Worm (Caenorhabditis elegans) whole organism, young adult: ENCODE results near the gene T13F2.4.

Source experiments
- F55B11.4 ChIP-seq: sonication (generic microtip); optimal IDR thresholded peaks from 2 replicates; lab custom pipeline; 2016; ENCODE audit warnings: missing compliant biosample characterization, missing genetic modification characterization, borderline replicate concordance; ENCODE audit not compliant: insufficient read depth
- Y53F4B.3 ChIP-seq: fragments of 200-800 bp; sonication (Bioruptor generic); IDR thresholded peaks from 2 replicates; pipeline ENCODE4 v1.3.6; 2022; ENCODE audit warnings: missing genetic modification reagents, missing genetic modification characterization, missing compliant biosample characterization
- ama-1 ChIP-seq, 3 experiments: fragments of 150-350 bp in 1 of 3; sonication (generic microtip) in 2 of 3; optimal IDR thresholded peaks; 2 replicates each; lab custom pipeline; 2014 to 2018; ENCODE audit warnings: missing biosample characterization in 2 of 3, missing genetic modification characterization in 2 of 3, missing genetic modification reagents in 2 of 3
- gei-17 ChIP-seq: fragments of 200-800 bp; sonication (Bioruptor generic); optimal IDR thresholded peaks from 2 replicates; lab custom pipeline; 2018; ENCODE audit warnings: mild to moderate bottlenecking, missing genetic modification characterization, missing compliant biosample characterization

- TF ChIP-seq ama-1 (optimal IDR thresholded peaks at IDR 0.05; lab: Kevin White, UChicago) (no peak), ama-1 (GFP tag; optimal IDR thresholded peaks at IDR 0.05; lab: Kevin White, UChicago) (no peak), gei-17 (GFP tag; lab: Kevin White, UChicago) (no peak), Y53F4B.3 (no peak), F55B11.4 (tag; lab: Kevin White, UChicago) (no peak)
These were observed at the start of gene T13F2.4 for ce11 chrIV:9789496-9789895.
